Worm (Caenorhabditis elegans) whole organism, L2 larva: Measurements from ENCODE around the gene dgk-3.

Experiments
- alr-1 ChIP-seq: fragments of 150-350 bp; optimal IDR thresholded peaks from 2 replicates; lab custom pipeline; 2014; ENCODE audit warnings: missing biosample characterization, missing genetic modification characterization
- ceh-82 ChIP-seq: fragments of 150-350 bp; optimal IDR thresholded peaks from 2 replicates; lab custom pipeline; 2014; ENCODE audit warnings: missing biosample characterization, missing genetic modification characterization
- egl-27 ChIP-seq: sonication (generic microtip); optimal IDR thresholded peaks from 3 replicates; lab custom pipeline; 2017; ENCODE audit warnings: missing biosample characterization, missing genetic modification reagents, missing genetic modification characterization
- elt-3 ChIP-seq: sonication (generic microtip); optimal IDR thresholded peaks from 2 replicates; lab custom pipeline; 2017; ENCODE audit warnings: missing biosample characterization, missing genetic modification characterization
- lsy-2 ChIP-seq, 2 experiments: fragments of 150-350 bp in 1 of 2; sonication (generic microtip) in 1 of 2; optimal IDR thresholded peaks; 2 replicates each; lab custom pipeline; 2014 to 2017; ENCODE audit warnings: missing biosample characterization in 2 of 2, missing genetic modification characterization in 2 of 2
- mab-5 ChIP-seq: fragments of 150-350 bp; optimal IDR thresholded peaks from 2 replicates; lab custom pipeline; 2014; ENCODE audit warnings: missing biosample characterization, missing genetic modification characterization
- mbf-1 ChIP-seq: sonication (generic microtip); optimal IDR thresholded peaks from 2 replicates; lab custom pipeline; 2017; ENCODE audit warnings: missing biosample characterization, missing genetic modification characterization
- nhr-12 ChIP-seq: fragments of 150-350 bp; optimal IDR thresholded peaks from 2 replicates; lab custom pipeline; 2014; ENCODE audit warnings: missing biosample characterization, missing genetic modification characterization
- nhr-25 ChIP-seq: fragments of 150-350 bp; sonication (generic microtip); optimal IDR thresholded peaks from 3 replicates; lab custom pipeline; 2014; ENCODE audit warnings: missing biosample characterization, missing genetic modification characterization
- snpc-4 ChIP-seq: fragments of 150-350 bp; optimal IDR thresholded peaks from 2 replicates; lab custom pipeline; 2014; ENCODE audit warnings: missing biosample characterization, missing genetic modification characterization
- zag-1 ChIP-seq: fragments of 150-350 bp; optimal IDR thresholded peaks from 2 replicates; lab custom pipeline; 2014; ENCODE audit warnings: missing biosample characterization, missing genetic modification characterization
- ztf-11 ChIP-seq: sonication (generic microtip); optimal IDR thresholded peaks from 2 replicates; lab custom pipeline; 2017; ENCODE audit warnings: missing biosample characterization, missing genetic modification characterization

DNA sequence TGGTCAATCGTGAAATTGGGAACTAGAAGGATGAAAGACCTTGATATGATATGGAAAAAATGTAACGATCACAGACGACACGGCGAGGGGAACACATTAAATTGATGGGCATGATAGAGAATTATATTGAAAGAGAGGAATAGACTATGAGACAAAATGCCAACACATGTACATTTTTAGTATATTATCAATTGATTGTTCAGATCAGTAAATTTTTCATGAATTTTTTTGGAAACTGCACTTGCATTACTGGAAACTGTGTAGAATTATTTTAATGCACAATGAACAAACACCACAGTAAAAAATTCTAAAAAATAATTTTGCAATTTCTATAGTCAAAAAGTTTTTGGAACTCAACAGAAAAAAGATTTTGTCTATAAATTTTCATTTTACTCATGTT lies 10.4 kb downstream of the dgk-3 start:
- TF ChIP-seq zag-1 (tag; lab: Kevin White, UChicago) (no peak), nhr-12 (no peak), snpc-4 (no peak), ztf-11 (no peak), mab-5 (tag; lab: Kevin White, UChicago) (no peak), mbf-1 (tag; lab: Kevin White, UChicago) (no peak), lsy-2 (tag; optimal IDR thresholded peaks at IDR 0.05; lab: Kevin White, UChicago) (no peak), ceh-82 (tag; lab: Kevin White, UChicago) (no peak), alr-1 (tag; lab: Kevin White, UChicago) (no peak), elt-3 (tag; lab: Kevin White, UChicago) (no peak), egl-27 (tag; lab: Kevin White, UChicago) (no peak), nhr-25 (tag; lab: Kevin White, UChicago) (no peak)
